Worm (Caenorhabditis elegans) whole organism, mixed stage, embryonic: Measurements from ENCODE around the gene ymel-1.

Experiments used
- ceh-43 ChIP-seq: fragments of 200-800 bp; sonication (Bioruptor generic); optimal IDR thresholded peaks from 2 replicates; lab custom pipeline; 2018; ENCODE audit warnings: mild to moderate bottlenecking, missing genetic modification characterization, moderate library complexity, missing compliant biosample characterization
- ceh-83 ChIP-seq: fragments of 200-800 bp; sonication (Bioruptor generic); optimal IDR thresholded peaks from 2 replicates; lab custom pipeline; 2018; ENCODE audit warnings: mild to moderate bottlenecking, missing genetic modification characterization, missing compliant biosample characterization
- ces-1 ChIP-seq: fragments of 150-350 bp; optimal IDR thresholded peaks from 2 replicates; lab custom pipeline; 2014; ENCODE audit warnings: missing biosample characterization, missing genetic modification reagents, missing genetic modification characterization
- lin-13 ChIP-seq: fragments of 150-350 bp; optimal IDR thresholded peaks from 2 replicates; lab custom pipeline; 2014; ENCODE audit warnings: missing biosample characterization, missing genetic modification characterization
- lin-32 ChIP-seq: fragments of 200-800 bp; sonication (Bioruptor generic); optimal IDR thresholded peaks from 2 replicates; lab custom pipeline; 2018; ENCODE audit warnings: mild to moderate bottlenecking, missing genetic modification characterization, missing compliant biosample characterization
- lsy-2 ChIP-seq: fragments of 150-350 bp; optimal IDR thresholded peaks from 2 replicates; lab custom pipeline; 2014; ENCODE audit warnings: missing biosample characterization, missing genetic modification characterization
- mab-5 ChIP-seq: fragments of 150-350 bp; optimal IDR thresholded peaks from 2 replicates; lab custom pipeline; 2014; ENCODE audit warnings: missing biosample characterization, missing genetic modification characterization
- nhr-12 ChIP-seq: fragments of 150-350 bp; optimal IDR thresholded peaks from 2 replicates; lab custom pipeline; 2014; ENCODE audit warnings: missing biosample characterization, missing genetic modification characterization
- nhr-237 ChIP-seq: fragments of 150-350 bp; optimal IDR thresholded peaks from 2 replicates; lab custom pipeline; 2014; ENCODE audit warnings: missing biosample characterization, missing genetic modification characterization
- nhr-76 ChIP-seq: sonication (generic microtip); optimal IDR thresholded peaks from 2 replicates; lab custom pipeline; 2017; ENCODE audit warnings: missing biosample characterization, missing genetic modification characterization
- pha-4 ChIP-seq: fragments of 150-350 bp; optimal IDR thresholded peaks from 2 replicates; lab custom pipeline; 2018; ENCODE audit warnings: missing biosample characterization, missing genetic modification reagents, missing genetic modification characterization
- snpc-4 ChIP-seq: fragments of 150-350 bp; optimal IDR thresholded peaks from 2 replicates; lab custom pipeline; 2014; ENCODE audit warnings: missing biosample characterization, missing genetic modification characterization
- unc-39 ChIP-seq: fragments of 150-350 bp; optimal IDR thresholded peaks from 2 replicates; lab custom pipeline; 2014; ENCODE audit warnings: missing biosample characterization, missing genetic modification characterization
- ztf-11 ChIP-seq: fragments of 150-350 bp; optimal IDR thresholded peaks from 2 replicates; lab custom pipeline; 2014; ENCODE audit warnings: missing biosample characterization, missing genetic modification characterization

DNA sequence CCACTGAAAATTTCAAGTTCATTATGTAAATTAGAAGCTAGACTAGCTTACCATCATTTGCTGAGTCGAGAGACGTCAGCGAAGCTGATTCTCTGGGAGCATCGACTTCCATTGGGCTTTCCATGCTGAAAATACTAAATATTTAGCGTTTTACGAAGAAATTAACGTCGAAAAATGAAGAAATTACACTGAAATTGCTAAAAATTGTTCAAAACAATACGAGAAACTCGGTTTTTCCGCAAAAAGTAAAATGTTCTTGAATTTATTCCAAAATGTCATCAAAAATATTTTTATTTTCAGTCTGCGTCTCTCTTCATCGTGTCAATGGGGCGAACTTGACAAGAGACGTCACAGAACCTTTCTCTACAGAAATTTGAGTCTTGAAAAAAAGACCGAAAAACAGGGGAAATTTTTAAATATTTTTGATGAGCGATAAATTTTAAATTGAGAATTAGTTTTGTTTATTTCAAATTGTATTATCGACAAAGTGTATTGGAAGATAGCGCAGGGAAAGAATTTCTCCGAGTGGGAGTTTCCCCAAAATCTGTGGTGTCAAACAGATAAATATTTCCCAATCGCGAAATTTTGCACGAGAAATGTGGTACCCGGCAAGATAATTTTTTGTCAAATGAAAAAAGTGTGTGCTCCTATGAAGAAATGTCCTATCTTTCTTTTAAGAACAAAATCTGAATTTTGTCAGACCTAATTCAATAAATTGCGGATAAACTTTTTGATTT lies 44.7 kb downstream of the ymel-1 start, which contains the start of gene ecps-1:
- TF ChIP-seq snpc-4 (tag; lab: Kevin White, UChicago) (no peak), ztf-11 (tag; lab: Kevin White, UChicago) (no peak), ces-1 (GFP tag; lab: Kevin White, UChicago) (peak; percentile 85), mab-5 (tag; lab: Kevin White, UChicago) (no peak), lin-13 (tag; lab: Kevin White, UChicago) (peak; percentile 63), lsy-2 (peak; percentile 74), unc-39 (tag; lab: Kevin White, UChicago) (no peak), nhr-12 (no peak), nhr-76 (tag; lab: Kevin White, UChicago) (no peak), nhr-237 (tag; lab: Kevin White, UChicago) (peak; percentile 88), ceh-83 (no peak), pha-4 (peak; percentile 66), ceh-43 (GFP tag; lab: Kevin White, UChicago) (no peak), lin-32 (GFP tag; lab: Kevin White, UChicago) (no peak)
